Fruit fly (Drosophila melanogaster): ENCODE data around the gene Rheb.

The Rheb gene

dm6 chr3R:5591398-5591853 is 22.7 kb downstream of the Rheb start, which contains the start of the genes noi and Vha26 (continued):
- TF ChIP-seq B-H2 (GFP tag; optimal IDR thresholded peaks at IDR 0.05) (no peak), toy (GFP tag; IDR thresholded peaks at IDR 0.05) (no peak), ac (GFP tag; optimal IDR thresholded peaks at IDR 0.05) (no peak), ranshi (GFP tag; IDR thresholded peaks at IDR 0.05) (no peak), Oaz (GFP tag; IDR thresholded peaks at IDR 0.05) (no peak), mirr (GFP tag; optimal IDR thresholded peaks at IDR 0.05) (peak; percentile 31), CG8765 (GFP tag; IDR thresholded peaks at IDR 0.05) (0 out of 2 replicates have a peak, but pooled peaks have one; percentile 25), Bdp1 (GFP tag; optimal IDR thresholded peaks at IDR 0.05) (peak; percentile 35), al (GFP tag; IDR thresholded peaks at IDR 0.05) (no peak), vvl (GFP tag; IDR thresholded peaks at IDR 0.05) (peak; percentile 18; the same call in 1 of the 2 replicates), fd64A (GFP tag; optimal IDR thresholded peaks at IDR 0.05) (no peak), eyg (GFP tag; optimal IDR thresholded peaks at IDR 0.05) (no peak), CG7372 (GFP tag; IDR thresholded peaks at IDR 0.05) (peak; percentile 21; the same call in 1 of the 2 replicates), CHES-1-like (GFP tag; optimal IDR thresholded peaks at IDR 0.05) (peak; percentile 3), schlank (tag; optimal IDR thresholded peaks at IDR 0.05) (no peak), CG12659 (GFP tag; optimal IDR thresholded peaks at IDR 0.05) (peak; percentile 81), unc-4 (GFP tag; IDR thresholded peaks at IDR 0.05; ENCODE audit: partially characterized antibody) (peak; percentile 45; the same call in 1 of the 2 replicates), CG2199 (GFP tag; IDR thresholded peaks at IDR 0.05) (no peak), CG15073 (GFP tag; optimal IDR thresholded peaks at IDR 0.05) (no peak), Dad (GFP tag; optimal IDR thresholded peaks at IDR 0.05) (no peak), CG15696 (tag; optimal IDR thresholded peaks at IDR 0.05) (peak; percentile 56), Atf6 (GFP tag; IDR thresholded peaks at IDR 0.05) (no peak), Dbx (GFP tag; IDR thresholded peaks at IDR 0.05) (0 out of 3 replicates have a peak, but pooled peaks have one; percentile 19), CG9609 (GFP tag; optimal IDR thresholded peaks at IDR 0.05) (no peak), Myb (GFP tag; optimal IDR thresholded peaks at IDR 0.05) (peak; percentile 63), ftz-f1 (GFP tag; optimal IDR thresholded peaks at IDR 0.05) (peak; percentile 12), emc (GFP tag; optimal IDR thresholded peaks at IDR 0.05) (no peak), dimm (GFP tag; IDR thresholded peaks at IDR 0.05) (no peak), Doc2 (GFP tag; IDR thresholded peaks at IDR 0.05) (no peak), CG13775 (GFP tag; optimal IDR thresholded peaks at IDR 0.05) (peak; percentile 49), CG4707 (GFP tag; optimal IDR thresholded peaks at IDR 0.05) (no peak), vfl (GFP tag; optimal IDR thresholded peaks at IDR 0.05) (no peak), crp (GFP tag; optimal IDR thresholded peaks at IDR 0.05) (peak in 1 of 2 experiments; percentile 87), Gsc (GFP tag; IDR thresholded peaks at IDR 0.05) (no peak), az2 (GFP tag; optimal IDR thresholded peaks at IDR 0.05) (peak; percentile 3), Lpt (GFP tag; optimal IDR thresholded peaks at IDR 0.05) (no peak), gsb-n (tag; optimal IDR thresholded peaks at IDR 0.05) (no peak), CG10267 (tag; optimal IDR thresholded peaks at IDR 0.05) (peak; percentile 72), Meics (GFP tag; optimal IDR thresholded peaks at IDR 0.05) (peak; percentile 2), ase (GFP tag; IDR thresholded peaks at IDR 0.05) (0 out of 3 replicates have a peak, but pooled peaks have one; percentile 8), CG12942 (GFP tag; optimal IDR thresholded peaks at IDR 0.05) (no peak), Nf-YA (GFP tag; IDR thresholded peaks at IDR 0.05) (no peak), Oli (tag; optimal IDR thresholded peaks at IDR 0.05) (no peak), nerfin-2 (GFP tag; IDR thresholded peaks at IDR 0.05; ENCODE audit: partially characterized antibody) (peak; percentile 30; the same call in 1 of the 2 replicates), pzg (GFP tag; optimal IDR thresholded peaks at IDR 0.05) (peak; percentile 90), CG18764 (GFP tag; optimal IDR thresholded peaks at IDR 0.05) (peak; percentile 29), CG10209 (GFP tag; optimal IDR thresholded peaks at IDR 0.05) (no peak), Nf-YC (tag; optimal IDR thresholded peaks at IDR 0.05) (peak; percentile 57), Stat92E (GFP tag; optimal IDR thresholded peaks at IDR 0.05) (peak in 1 of 3 experiments; percentile 50), dan (GFP tag; IDR thresholded peaks at IDR 0.05) (no peak), CG13424 (tag; optimal IDR thresholded peaks at IDR 0.05) (peak; percentile 63)
